Fruit fly (Drosophila melanogaster): Measurements from ENCODE around the gene CG7920.

Gene CG7920

DNA sequence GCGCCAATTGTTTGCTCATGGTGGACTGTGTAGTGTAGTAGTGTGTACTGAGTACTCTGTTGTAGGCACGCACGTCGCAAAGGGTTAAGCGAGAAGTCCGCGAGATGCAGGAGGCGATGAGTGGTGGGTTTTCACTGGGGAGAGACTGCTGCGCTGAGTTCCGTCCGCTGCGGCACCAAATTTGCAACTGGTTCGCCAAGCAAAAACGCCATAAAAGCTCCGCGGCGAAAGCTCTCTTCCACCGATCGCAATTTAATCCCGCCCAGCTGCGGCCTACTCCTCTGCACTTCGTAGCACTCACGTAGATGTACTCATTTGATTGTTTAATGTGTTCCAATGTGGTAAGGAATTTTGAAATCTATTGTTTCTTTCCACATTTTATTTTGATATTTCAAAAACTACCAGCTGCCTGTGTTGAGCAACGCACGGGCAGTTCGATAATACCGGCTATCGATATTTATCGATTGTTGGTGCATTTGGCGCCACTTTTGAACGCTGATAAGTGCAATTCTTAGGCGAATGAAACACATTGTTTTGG is at the start of gene CG7920:
Gene CG7920, minus strand, starts transcription at position 308 of the 538 bp plus-strand sequence.
- TF ChIP-seq cnc (optimal IDR thresholded peaks at IDR 0.05) (peak in 1 of 2 experiments; percentile 62), CG5204 (GFP tag; optimal IDR thresholded peaks at IDR 0.05) (no peak), Crg-1 (GFP tag; optimal IDR thresholded peaks at IDR 0.05) (peak; percentile 72), ovo (GFP tag; optimal IDR thresholded peaks at IDR 0.05) (no peak), Hr96 (GFP tag; optimal IDR thresholded peaks at IDR 0.05) (peak; percentile 68), pad (GFP tag; optimal IDR thresholded peaks at IDR 0.05) (peak; percentile 67), CG1620 (GFP tag; optimal IDR thresholded peaks at IDR 0.05) (peak; percentile 59), CG14711 (tag; optimal IDR thresholded peaks at IDR 0.05) (peak; percentile 60), CG7045 (GFP tag; optimal IDR thresholded peaks at IDR 0.05) (peak; percentile 37), CG11617 (GFP tag; optimal IDR thresholded peaks at IDR 0.05) (peak; percentile 54), Mnt (GFP tag; optimal IDR thresholded peaks at IDR 0.05) (peak; percentile 37), kay (GFP tag; ENCODE audit: borderline replicate concordance) (no peak), bab1 (GFP tag; optimal IDR thresholded peaks at IDR 0.05) (peak; percentile 83), toe (GFP tag; optimal IDR thresholded peaks at IDR 0.05) (peak; percentile 7), tj (GFP tag; optimal IDR thresholded peaks at IDR 0.05) (no peak), cic (GFP tag; optimal IDR thresholded peaks at IDR 0.05) (peak; percentile 31), CG12768 (GFP tag; optimal IDR thresholded peaks at IDR 0.05) (peak; percentile 41), CG7101 (tag; optimal IDR thresholded peaks at IDR 0.05) (peak; percentile 69), Clk (GFP tag; optimal IDR thresholded peaks at IDR 0.05) (no peak), CG33017 (tag; optimal IDR thresholded peaks at IDR 0.05) (peak; percentile 45)

DNA sequence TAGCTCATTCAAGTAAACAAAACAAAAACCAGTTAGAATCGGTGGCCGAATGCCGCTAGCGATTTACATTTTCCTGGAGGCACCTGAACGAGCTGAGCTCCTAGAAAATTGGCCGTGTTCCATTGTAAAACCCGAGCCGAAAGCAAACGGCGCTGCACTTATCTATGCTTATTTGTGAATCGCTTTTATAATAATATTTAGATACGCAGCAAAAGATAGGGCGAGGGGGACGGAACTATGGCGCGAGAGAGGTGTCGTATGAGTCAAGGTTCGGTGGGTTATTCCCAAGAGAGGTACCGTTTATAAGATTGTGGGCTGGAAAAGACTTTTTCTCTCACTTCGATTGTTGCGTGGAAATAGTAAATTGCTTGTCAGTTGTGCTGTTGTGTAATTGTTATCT is 48.6 kb upstream of the CG7920 start:
- TF ChIP-seq CG7045 (GFP tag; optimal IDR thresholded peaks at IDR 0.05) (no peak), CG12768 (GFP tag; optimal IDR thresholded peaks at IDR 0.05) (no peak), kay (GFP tag; ENCODE audit: borderline replicate concordance) (no peak), Clk (GFP tag; optimal IDR thresholded peaks at IDR 0.05) (no peak), CG11617 (GFP tag; optimal IDR thresholded peaks at IDR 0.05) (no peak)

DNA sequence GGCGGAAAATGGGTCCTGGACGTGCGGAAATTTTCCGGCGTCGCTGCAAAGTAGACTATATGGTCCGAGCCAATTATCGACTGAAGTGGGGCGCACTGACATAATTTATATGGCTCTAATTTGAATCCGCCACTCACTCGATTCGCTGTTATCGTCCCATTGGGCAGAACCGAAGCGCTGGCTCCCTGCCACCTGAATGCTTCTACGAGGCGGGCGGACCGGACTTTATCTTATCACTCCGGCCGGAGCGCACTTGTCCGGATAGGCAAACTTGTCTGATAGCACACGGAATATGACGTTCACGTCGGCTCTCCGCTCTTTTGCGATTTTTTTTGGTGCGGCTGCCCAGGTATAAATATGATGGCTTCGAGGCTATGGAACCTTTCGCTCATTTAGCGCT is 47.5 kb upstream of the CG7920 start:
- TF ChIP-seq ovo (GFP tag; optimal IDR thresholded peaks at IDR 0.05) (no peak), Hr96 (GFP tag; optimal IDR thresholded peaks at IDR 0.05) (no peak), bab1 (GFP tag; optimal IDR thresholded peaks at IDR 0.05) (no peak), CG14711 (tag; optimal IDR thresholded peaks at IDR 0.05) (no peak), Crg-1 (GFP tag; optimal IDR thresholded peaks at IDR 0.05) (no peak), pad (GFP tag; optimal IDR thresholded peaks at IDR 0.05) (no peak), cic (GFP tag; optimal IDR thresholded peaks at IDR 0.05) (no peak), Mnt (GFP tag; optimal IDR thresholded peaks at IDR 0.05) (no peak), CG5204 (GFP tag; optimal IDR thresholded peaks at IDR 0.05) (no peak), Clk (GFP tag; optimal IDR thresholded peaks at IDR 0.05) (no peak), CG7101 (tag; optimal IDR thresholded peaks at IDR 0.05) (no peak), kay (GFP tag; ENCODE audit: borderline replicate concordance) (no peak), CG12768 (GFP tag; optimal IDR thresholded peaks at IDR 0.05) (no peak), toe (GFP tag; optimal IDR thresholded peaks at IDR 0.05) (no peak)

- TF ChIP-seq Mnt (GFP tag; optimal IDR thresholded peaks at IDR 0.05) (no peak), tj (GFP tag; optimal IDR thresholded peaks at IDR 0.05) (no peak), cic (GFP tag; optimal IDR thresholded peaks at IDR 0.05) (peak; percentile 35), cnc (optimal IDR thresholded peaks at IDR 0.05) (no peak), kay (GFP tag; ENCODE audit: borderline replicate concordance) (peak; percentile 48), toe (GFP tag; optimal IDR thresholded peaks at IDR 0.05) (no peak), CG7045 (GFP tag; optimal IDR thresholded peaks at IDR 0.05) (peak; percentile 30)
Measured at dm6 chr3R:30061980-30062379, 46.9 kb upstream of the CG7920 start.

- TF ChIP-seq CG7045 (GFP tag; optimal IDR thresholded peaks at IDR 0.05), result no peak
- peak; percentile 56 for TF ChIP-seq CG7101 (tag; optimal IDR thresholded peaks at IDR 0.05)
- no peak for TF ChIP-seq pad (GFP tag; optimal IDR thresholded peaks at IDR 0.05)
- no peak for TF ChIP-seq CG5204 (GFP tag; optimal IDR thresholded peaks at IDR 0.05)
- TF ChIP-seq CG33017 (tag; optimal IDR thresholded peaks at IDR 0.05), result peak; percentile 38
- TF ChIP-seq CG14711 (tag; optimal IDR thresholded peaks at IDR 0.05), result peak; percentile 48
- TF ChIP-seq CG11617 (GFP tag; optimal IDR thresholded peaks at IDR 0.05), result no peak
- peak; percentile 26 for TF ChIP-seq CG12768 (GFP tag; optimal IDR thresholded peaks at IDR 0.05)
- TF ChIP-seq Clk (GFP tag; optimal IDR thresholded peaks at IDR 0.05), result no peak
- TF ChIP-seq tj (GFP tag; optimal IDR thresholded peaks at IDR 0.05), result no peak
- peak; percentile 15 for TF ChIP-seq Mnt (GFP tag; optimal IDR thresholded peaks at IDR 0.05)
- no peak for TF ChIP-seq Crg-1 (GFP tag; optimal IDR thresholded peaks at IDR 0.05)
- no peak for TF ChIP-seq Hr96 (GFP tag; optimal IDR thresholded peaks at IDR 0.05)
- no peak for TF ChIP-seq cic (GFP tag; optimal IDR thresholded peaks at IDR 0.05)
- TF ChIP-seq cnc (optimal IDR thresholded peaks at IDR 0.05), result no peak
- no peak for TF ChIP-seq ovo (GFP tag; optimal IDR thresholded peaks at IDR 0.05)
- no peak for TF ChIP-seq kay (GFP tag; ENCODE audit: borderline replicate concordance)
- TF ChIP-seq toe (GFP tag; optimal IDR thresholded peaks at IDR 0.05), result no peak
Measured at dm6 chr3R:30061154-30061482, 46.0 kb upstream of the CG7920 start.

- TF ChIP-seq cnc (optimal IDR thresholded peaks at IDR 0.05) (no peak), CG7045 (GFP tag; optimal IDR thresholded peaks at IDR 0.05) (no peak), CG11617 (GFP tag; optimal IDR thresholded peaks at IDR 0.05) (no peak), ovo (GFP tag; optimal IDR thresholded peaks at IDR 0.05) (no peak), cic (GFP tag; optimal IDR thresholded peaks at IDR 0.05) (no peak), CG33017 (tag; optimal IDR thresholded peaks at IDR 0.05) (no peak), CG5204 (GFP tag; optimal IDR thresholded peaks at IDR 0.05) (no peak), bab1 (GFP tag; optimal IDR thresholded peaks at IDR 0.05) (no peak), Mnt (GFP tag; optimal IDR thresholded peaks at IDR 0.05) (no peak), tj (GFP tag; optimal IDR thresholded peaks at IDR 0.05) (no peak), CG14711 (tag; optimal IDR thresholded peaks at IDR 0.05) (no peak), Clk (GFP tag; optimal IDR thresholded peaks at IDR 0.05) (no peak), Hr96 (GFP tag; optimal IDR thresholded peaks at IDR 0.05) (no peak), pad (GFP tag; optimal IDR thresholded peaks at IDR 0.05) (no peak)
Measured at dm6 chr3R:30060451-30061153, 45.5 kb upstream of the CG7920 start.
